Fruit fly (Drosophila melanogaster) whole organism, pupa: ENCODE measurements around the gene CG45105.

Source experiments
- CG10348 ChIP-seq: fragments of 200-800 bp; sonication (Bioruptor generic); IDR thresholded peaks from 2 replicates; pipeline ENCODE4 v1.3.6; 2022; ENCODE audit warnings: missing biosample characterization, missing genetic modification characterization
- CG12605 ChIP-seq: fragments of 200-800 bp; sonication (Bioruptor generic); IDR thresholded peaks from 2 replicates; pipeline ENCODE4 v1.3.6; 2022; ENCODE audit warnings: missing biosample characterization, missing genetic modification characterization
- CG13204 ChIP-seq: fragments of 200-800 bp; sonication (Bioruptor generic); optimal IDR thresholded peaks from 2 replicates; lab custom pipeline; 2018; ENCODE audit warnings: missing biosample characterization, mild to moderate bottlenecking, missing genetic modification characterization, moderate library complexity
- CG14655 ChIP-seq: fragments of 200-800 bp; sonication (Bioruptor generic); optimal IDR thresholded peaks from 3 replicates; lab custom pipeline; 2017; ENCODE audit warnings: mild to moderate bottlenecking, missing biosample characterization, missing genetic modification reagents, missing genetic modification characterization
- CG15710 ChIP-seq: fragments of 200-800 bp; sonication (Bioruptor generic); optimal IDR thresholded peaks from 2 replicates; lab custom pipeline; 2018; ENCODE audit warnings: missing biosample characterization, mild to moderate bottlenecking, missing genetic modification characterization, moderate library complexity
- CG17806 ChIP-seq: fragments of 200-800 bp; sonication (Bioruptor generic); optimal IDR thresholded peaks from 2 replicates; lab custom pipeline; 2018; ENCODE audit warnings: missing biosample characterization, mild to moderate bottlenecking, missing genetic modification characterization, moderate library complexity
- CG32121 ChIP-seq: fragments of 200-800 bp; sonication (Bioruptor generic); IDR thresholded peaks from 2 replicates; pipeline ENCODE4 v1.3.6; 2022; ENCODE audit warnings: missing biosample characterization, missing genetic modification characterization
- CG34367 ChIP-seq: fragments of 200-800 bp; sonication (Bioruptor generic); optimal IDR thresholded peaks from 2 replicates; lab custom pipeline; 2018; ENCODE audit warnings: missing biosample characterization, mild to moderate bottlenecking, missing genetic modification characterization
- CG4496 ChIP-seq: fragments of 200-800 bp; sonication (Bioruptor generic); IDR thresholded peaks from 3 replicates; pipeline ENCODE4 v1.3.6; 2022; ENCODE audit warnings: missing biosample characterization, missing genetic modification characterization
- CG8301 ChIP-seq: fragments of 200-800 bp; sonication (Bioruptor generic); optimal IDR thresholded peaks from 2 replicates; lab custom pipeline; 2018; ENCODE audit warnings: missing biosample characterization, mild to moderate bottlenecking, missing genetic modification characterization
- CG9948 ChIP-seq: fragments of 200-800 bp; sonication (Bioruptor generic); optimal IDR thresholded peaks from 2 replicates; lab custom pipeline; 2018; ENCODE audit warnings: missing biosample characterization, mild to moderate bottlenecking, missing genetic modification characterization, moderate library complexity
- D1 ChIP-seq: fragments of 200-800 bp; sonication (Bioruptor generic); optimal IDR thresholded peaks from 2 replicates; lab custom pipeline; 2018; ENCODE audit warnings: missing biosample characterization, mild to moderate bottlenecking, missing genetic modification characterization, moderate library complexity
- EcR ChIP-seq: fragments of 200-800 bp; sonication (Bioruptor generic); optimal IDR thresholded peaks from 3 replicates; lab custom pipeline; 2019; ENCODE audit warnings: missing biosample characterization, missing genetic modification characterization, mild to moderate bottlenecking, moderate library complexity, missing genetic modification reagents
- Ets98B ChIP-seq: fragments of 200-800 bp; sonication (Bioruptor generic); IDR thresholded peaks from 2 replicates; pipeline ENCODE4 v1.3.6; 2022; ENCODE audit warnings: missing biosample characterization, missing genetic modification characterization
- Pif1A ChIP-seq: fragments of 200-800 bp; sonication (Bioruptor generic); optimal IDR thresholded peaks from 3 replicates; lab custom pipeline; 2016; ENCODE audit warnings: missing biosample characterization, missing genetic modification characterization
- Pif1B ChIP-seq: fragments of 200-800 bp; sonication (Bioruptor generic); optimal IDR thresholded peaks from 3 replicates; lab custom pipeline; 2016; ENCODE audit warnings: missing biosample characterization, missing genetic modification characterization
- Snoo ChIP-seq: fragments of 200-800 bp; sonication (Bioruptor generic); optimal IDR thresholded peaks from 3 replicates; lab custom pipeline; 2017; ENCODE audit warnings: missing biosample characterization, mild to moderate bottlenecking, missing genetic modification characterization, inconsistent platforms
- fd96Ca ChIP-seq: fragments of 200-800 bp; sonication (Bioruptor generic); IDR thresholded peaks from 3 replicates; pipeline ENCODE4 v1.3.6; 2022; ENCODE audit warnings: missing biosample characterization, missing genetic modification characterization
- gl ChIP-seq: fragments of 200-800 bp; sonication (Bioruptor generic); optimal IDR thresholded peaks from 2 replicates; lab custom pipeline; 2018; ENCODE audit warnings: missing biosample characterization, mild to moderate bottlenecking, missing genetic modification characterization
- rn ChIP-seq: fragments of 200-800 bp; sonication (Bioruptor generic); IDR thresholded peaks from 2 replicates; pipeline ENCODE4 v1.3.6; 2022; ENCODE audit warnings: missing biosample characterization, missing genetic modification characterization

The CG45105 gene

dm6 chr3R:15935538-15935937 lies 17.7 kb upstream of the CG45105 start:
- TF ChIP-seq CG32121 (GFP tag; lab: Robert Waterston, UW) (no peak), Pif1B (GFP tag; lab: Kevin White, UChicago) (no peak), CG13204 (GFP tag; lab: Kevin White, UChicago) (no peak), Ets98B (GFP tag; lab: Robert Waterston, UW) (no peak), CG12605 (GFP tag; lab: Robert Waterston, UW) (no peak), gl (tag; lab: Kevin White, UChicago) (no peak), fd96Ca (GFP tag; lab: Robert Waterston, UW) (no peak), rn (GFP tag; lab: Robert Waterston, UW) (no peak), CG9948 (tag; lab: Kevin White, UChicago) (no peak)

- TF ChIP-seq CG9948 (tag; lab: Kevin White, UChicago) (no peak), CG14655 (GFP tag; lab: Kevin White, UChicago) (no peak), Snoo (tag; lab: Kevin White, UChicago) (no peak), CG32121 (GFP tag; lab: Robert Waterston, UW) (peak; percentile 18; the same call in 1 of the 2 replicates), CG10348 (GFP tag; lab: Robert Waterston, UW) (no peak), Pif1B (GFP tag; lab: Kevin White, UChicago) (no peak), CG34367 (no peak), CG8301 (tag; lab: Kevin White, UChicago) (no peak), gl (tag; lab: Kevin White, UChicago) (no peak), D1 (tag; lab: Kevin White, UChicago) (no peak), fd96Ca (GFP tag; lab: Robert Waterston, UW) (no peak), CG4496 (0 out of 3 replicates have a peak, but pooled peaks have one; percentile 12), Pif1A (GFP tag; lab: Kevin White, UChicago) (no peak), Ets98B (GFP tag; lab: Robert Waterston, UW) (no peak)
These were observed 17.1 kb upstream of the CG45105 start, which contains the start of gene Sap47 for dm6 chr3R:15934952-15935351. Sap47 (plus strand) TSS chr3R:15935100.

- no peak for TF ChIP-seq CG12605 (GFP tag; lab: Robert Waterston, UW)
- no peak for TF ChIP-seq CG34367
- TF ChIP-seq CG4496 = 0 out of 3 replicates have a peak, but pooled peaks have one; percentile 8
These were observed 15.9 kb upstream of the CG45105 start, which contains the start of the genes CG5478 and blp for dm6 chr3R:15933609-15934232. CG5478 (minus strand) TSS chr3R:15933734. blp (plus strand) TSS chr3R:15933847.

dm6 chr3R:15930050-15930449 lies 12.2 kb upstream of the CG45105 start:
- TF ChIP-seq CG17806 (tag; lab: Kevin White, UChicago) (no peak), CG12605 (GFP tag; lab: Robert Waterston, UW) (no peak), CG9948 (tag; lab: Kevin White, UChicago) (no peak), CG4496 (no peak), CG10348 (GFP tag; lab: Robert Waterston, UW) (no peak), CG32121 (GFP tag; lab: Robert Waterston, UW) (no peak), EcR (GFP tag; lab: Kevin White, UChicago) (no peak), Ets98B (GFP tag; lab: Robert Waterston, UW) (no peak), CG13204 (GFP tag; lab: Kevin White, UChicago) (no peak), rn (GFP tag; lab: Robert Waterston, UW) (no peak), CG34367 (no peak)
- TF ChIP-seq, all 21 proteins: peak for 0

- TF ChIP-seq CG10348 (GFP tag; lab: Robert Waterston, UW) (no peak), CG4496 (no peak), CG14655 (GFP tag; lab: Kevin White, UChicago) (no peak), D1 (tag; lab: Kevin White, UChicago) (no peak), CG12605 (GFP tag; lab: Robert Waterston, UW) (no peak), CG8301 (tag; lab: Kevin White, UChicago) (no peak), CG17806 (tag; lab: Kevin White, UChicago) (no peak), CG9948 (tag; lab: Kevin White, UChicago) (no peak)
These were observed 10.3 kb upstream of the CG45105 start for dm6 chr3R:15928127-15928526.

- TF ChIP-seq D1 (tag; lab: Kevin White, UChicago) (no peak), Ets98B (GFP tag; lab: Robert Waterston, UW) (peak; percentile 70), CG4496 (peak; percentile 86), CG14655 (GFP tag; lab: Kevin White, UChicago) (no peak), CG32121 (GFP tag; lab: Robert Waterston, UW) (peak; percentile 75), CG8301 (tag; lab: Kevin White, UChicago) (peak; percentile 74), fd96Ca (GFP tag; lab: Robert Waterston, UW) (peak; percentile 74)
These were observed 9.4 kb upstream of the CG45105 start for dm6 chr3R:15927172-15927571.

dm6 chr3R:15925939-15926338 lies 8.1 kb upstream of the CG45105 start:
- TF ChIP-seq rn (GFP tag; lab: Robert Waterston, UW) (no peak), CG4496 (no peak), gl (tag; lab: Kevin White, UChicago) (no peak), CG10348 (GFP tag; lab: Robert Waterston, UW) (no peak), EcR (GFP tag; lab: Kevin White, UChicago) (no peak), CG15710 (tag; lab: Kevin White, UChicago) (no peak)
